Fruit fly (Drosophila melanogaster) whole organism, embryonic: ENCODE results near the gene nop5.

Experiments used
- C15 ChIP-seq: fragments of 200-800 bp; sonication (Bioruptor generic); IDR thresholded peaks from 3 replicates; pipeline ENCODE4 v1.3.6; 2022; ENCODE audit warnings: missing biosample characterization, missing genetic modification characterization
- CG10543 ChIP-seq: fragments of 200-800 bp; sonication (Bioruptor generic); optimal IDR thresholded peaks from 3 replicates; lab custom pipeline; 2017; ENCODE audit warnings: missing biosample characterization, mild to moderate bottlenecking, missing genetic modification characterization, moderate library complexity
- CG10565 ChIP-seq: fragments of 200-800 bp; sonication (Bioruptor generic); optimal IDR thresholded peaks from 3 replicates; lab custom pipeline; 2016; ENCODE audit warnings: missing biosample characterization, mild to moderate bottlenecking, missing genetic modification characterization
- CG12219 ChIP-seq: fragments of 200-800 bp; sonication (Bioruptor generic); optimal IDR thresholded peaks from 3 replicates; lab custom pipeline; 2018; ENCODE audit warnings: missing biosample characterization, mild to moderate bottlenecking, missing genetic modification characterization
- CG1792 ChIP-seq: fragments of 200-800 bp; sonication (Bioruptor generic); optimal IDR thresholded peaks from 2 replicates; lab custom pipeline; 2016; ENCODE audit warnings: missing biosample characterization, missing genetic modification characterization
- CG2120 ChIP-seq: fragments of 200-800 bp; sonication (Bioruptor generic); optimal IDR thresholded peaks from 3 replicates; lab custom pipeline; 2016; ENCODE audit warnings: missing biosample characterization, missing genetic modification characterization
- CG31388 ChIP-seq: fragments of 200-800 bp; sonication (Bioruptor generic); optimal IDR thresholded peaks from 2 replicates; lab custom pipeline; 2016; ENCODE audit warnings: missing biosample characterization, missing genetic modification characterization
- CG33213 ChIP-seq: fragments of 200-800 bp; sonication (Bioruptor generic); optimal IDR thresholded peaks from 3 replicates; lab custom pipeline; 2016; ENCODE audit warnings: missing biosample characterization, missing genetic modification characterization
- CG33557 ChIP-seq: fragments of 200-800 bp; sonication (Bioruptor generic); optimal IDR thresholded peaks from 2 replicates; lab custom pipeline; 2019; ENCODE audit warnings: missing biosample characterization, mild to moderate bottlenecking, missing genetic modification characterization, moderate library complexity
- CG3847 ChIP-seq: fragments of 200-800 bp; sonication (Bioruptor generic); IDR thresholded peaks from 2 replicates; pipeline ENCODE4 v1.3.6; 2022; ENCODE audit warnings: missing biosample characterization, missing genetic modification characterization
- CG3995 ChIP-seq: fragments of 200-800 bp; sonication (Bioruptor generic); optimal IDR thresholded peaks from 3 replicates; lab custom pipeline; 2016; ENCODE audit warnings: missing biosample characterization, missing genetic modification characterization
- CG42726 ChIP-seq: fragments of 200-800 bp; sonication (Bioruptor generic); IDR thresholded peaks from 2 replicates; pipeline ENCODE4 v1.3.6; 2022; ENCODE audit warnings: missing biosample characterization, missing genetic modification characterization; ENCODE audit not compliant: partially characterized antibody
- CG4328 ChIP-seq: fragments of 200-800 bp; sonication (Bioruptor generic); optimal IDR thresholded peaks from 3 replicates; lab custom pipeline; 2017; ENCODE audit warnings: missing biosample characterization, missing genetic modification reagents, missing genetic modification characterization
- CG4707 ChIP-seq: fragments of 200-800 bp; sonication (Bioruptor generic); optimal IDR thresholded peaks from 2 replicates; lab custom pipeline; 2018; ENCODE audit warnings: missing biosample characterization, mild to moderate bottlenecking, missing genetic modification characterization, moderate library complexity
- CG7987 ChIP-seq: fragments of 200-800 bp; sonication (Bioruptor generic); optimal IDR thresholded peaks from 2 replicates; lab custom pipeline; 2018; ENCODE audit warnings: missing biosample characterization, mild to moderate bottlenecking, missing genetic modification characterization, moderate library complexity
- CG9817 ChIP-seq: fragments of 200-800 bp; sonication (Bioruptor generic); optimal IDR thresholded peaks from 2 replicates; lab custom pipeline; 2018; ENCODE audit warnings: missing biosample characterization, mild to moderate bottlenecking, missing genetic modification characterization, moderate library complexity
- Camta ChIP-seq: fragments of 200-800 bp; sonication (Bioruptor generic); optimal IDR thresholded peaks from 2 replicates; lab custom pipeline; 2016; ENCODE audit warnings: missing biosample characterization, missing genetic modification characterization
- Dip3 ChIP-seq: fragments of 200-800 bp; sonication (Bioruptor generic); optimal IDR thresholded peaks from 3 replicates; lab custom pipeline; 2016; ENCODE audit warnings: missing biosample characterization, missing genetic modification characterization
- Doc3 ChIP-seq: fragments of 200-800 bp; sonication (Bioruptor generic); IDR thresholded peaks from 3 replicates; pipeline ENCODE4 v1.3.6; 2022; ENCODE audit warnings: missing biosample characterization, missing genetic modification characterization; ENCODE audit not compliant: partially characterized antibody
- Drgx ChIP-seq: fragments of 200-800 bp; sonication (Bioruptor generic); IDR thresholded peaks from 2 replicates; pipeline ENCODE4 v1.3.6; 2022; ENCODE audit warnings: missing biosample characterization, missing genetic modification characterization
- E2f1 ChIP-seq: fragments of 200-800 bp; sonication (Bioruptor generic); IDR thresholded peaks from 2 replicates; pipeline ENCODE4 v1.3.6; 2022; ENCODE audit warnings: missing biosample characterization, missing genetic modification characterization
- H15 ChIP-seq: fragments of 200-800 bp; sonication (Bioruptor generic); IDR thresholded peaks from 3 replicates; pipeline ENCODE4 v1.3.6; 2022; ENCODE audit warnings: missing biosample characterization, missing genetic modification characterization
- Hand ChIP-seq: fragments of 200-800 bp; sonication (Bioruptor generic); optimal IDR thresholded peaks from 2 replicates; lab custom pipeline; 2017; ENCODE audit warnings: mild to moderate bottlenecking, missing biosample characterization, missing genetic modification reagents, missing genetic modification characterization
- Kr ChIP-seq: fragments of 200-800 bp; sonication (Bioruptor generic); optimal IDR thresholded peaks from 2 replicates; lab custom pipeline; 2017; ENCODE audit warnings: missing biosample characterization, mild to moderate bottlenecking, missing genetic modification characterization
- Med ChIP-seq: fragments of 200-800 bp; sonication (Bioruptor generic); peaks from one replicate; lab custom pipeline; 2016; ENCODE audit warnings: missing biosample characterization, missing genetic modification characterization, mild to moderate bottlenecking, inconsistent platforms, moderate library complexity
- Optix ChIP-seq: fragments of 200-800 bp; sonication (Bioruptor generic); IDR thresholded peaks from 3 replicates; pipeline ENCODE4 v1.3.6; 2022; ENCODE audit warnings: missing biosample characterization, missing genetic modification characterization
- Xrp1 ChIP-seq: fragments of 200-800 bp; sonication (Bioruptor generic); IDR thresholded peaks from 2 replicates; pipeline ENCODE4 v1.3.6; 2022; ENCODE audit warnings: missing biosample characterization, missing genetic modification characterization
- YL-1 ChIP-seq: fragments of 200-800 bp; sonication (Bioruptor generic); optimal IDR thresholded peaks from 3 replicates; lab custom pipeline; 2017; ENCODE audit warnings: missing biosample characterization, mild to moderate bottlenecking, missing genetic modification characterization
- ac ChIP-seq: fragments of 200-800 bp; sonication (Bioruptor generic); optimal IDR thresholded peaks from 3 replicates; lab custom pipeline; 2017; ENCODE audit warnings: missing biosample characterization, mild to moderate bottlenecking, missing genetic modification characterization
- bigmax ChIP-seq: fragments of 200-800 bp; sonication (Bioruptor generic); optimal IDR thresholded peaks from 2 replicates; lab custom pipeline; 2018; ENCODE audit warnings: missing biosample characterization, mild to moderate bottlenecking, missing genetic modification characterization
- cas ChIP-seq: fragments of 200-800 bp; sonication (Bioruptor generic); IDR thresholded peaks from 2 replicates; pipeline ENCODE4 v1.3.6; 2022; ENCODE audit warnings: missing biosample characterization, missing genetic modification characterization
- croc ChIP-seq: fragments of 200-800 bp; sonication (Bioruptor generic); conservative IDR thresholded peaks from 3 replicates; pipeline ENCODE4 v1.3.6; 2022; ENCODE audit warnings: missing biosample characterization, missing genetic modification characterization
- crp ChIP-seq, 2 experiments: fragments of 200-800 bp; sonication (Bioruptor generic); optimal IDR thresholded peaks; 2 replicates in 1 of 2; 3 replicates in 1 of 2; lab custom pipeline; 2017; ENCODE audit warnings: missing biosample characterization in 2 of 2, missing genetic modification characterization in 2 of 2, mild to moderate bottlenecking in 1 of 2, moderate library complexity in 1 of 2
- ems ChIP-seq: fragments of 200-800 bp; sonication (Bioruptor generic); optimal IDR thresholded peaks from 3 replicates; lab custom pipeline; 2016; ENCODE audit warnings: missing biosample characterization, missing genetic modification characterization
- gcm ChIP-seq: fragments of 200-800 bp; sonication (Bioruptor generic); optimal IDR thresholded peaks from 2 replicates; lab custom pipeline; 2019; ENCODE audit warnings: missing biosample characterization, mild to moderate bottlenecking, missing genetic modification characterization, moderate library complexity
- hb ChIP-seq: fragments of 200-800 bp; sonication (Bioruptor generic); IDR thresholded peaks from 3 replicates; pipeline ENCODE4 v1.3.6; 2022; ENCODE audit warnings: missing biosample characterization, missing genetic modification characterization; ENCODE audit not compliant: partially characterized antibody
- jing ChIP-seq: fragments of 200-800 bp; sonication (Bioruptor generic); optimal IDR thresholded peaks from 2 replicates; lab custom pipeline; 2018; ENCODE audit warnings: missing biosample characterization, mild to moderate bottlenecking, missing genetic modification characterization
- klu ChIP-seq: fragments of 200-800 bp; sonication (Bioruptor generic); IDR thresholded peaks from 2 replicates; pipeline ENCODE4 v1.3.6; 2022; ENCODE audit warnings: missing biosample characterization, missing genetic modification characterization
- lov ChIP-seq, 2 experiments: fragments of 200-800 bp in 1 of 2; fragments of >200 bp in 1 of 2; sonication (Bioruptor generic) in 1 of 2; IDR thresholded peaks in 1 of 2; optimal IDR thresholded peaks in 1 of 2; 2 replicates in 1 of 2; 3 replicates in 1 of 2; pipeline versions ENCODE4 v1.3.6 to Lab custom; 2017 to 2022; ENCODE audit warnings: missing biosample characterization in 1 of 2, missing genetic modification characterization in 1 of 2
- nom ChIP-seq: fragments of 200-800 bp; sonication (Bioruptor generic); optimal IDR thresholded peaks from 2 replicates; lab custom pipeline; 2017; ENCODE audit warnings: missing biosample characterization, missing genetic modification characterization, mild to moderate bottlenecking, moderate library complexity, missing genetic modification reagents
- row ChIP-seq: fragments of 200-800 bp; sonication (Bioruptor generic); IDR thresholded peaks from 3 replicates; pipeline ENCODE4 v1.3.6; 2022; ENCODE audit warnings: missing biosample characterization, missing genetic modification characterization
- sens ChIP-seq: fragments of 200-800 bp; sonication (Bioruptor generic); peaks from one replicate; lab custom pipeline; 2016; ENCODE audit warnings: missing biosample characterization, missing genetic modification characterization
- sqz ChIP-seq: fragments of 200-800 bp; sonication (Bioruptor generic); optimal IDR thresholded peaks from 3 replicates; lab custom pipeline; 2018; ENCODE audit warnings: missing biosample characterization, mild to moderate bottlenecking, missing genetic modification characterization
- stc ChIP-seq: fragments of 200-800 bp; sonication (Bioruptor generic); IDR thresholded peaks from 2 replicates; pipeline ENCODE4 v1.3.6; 2022; ENCODE audit warnings: missing biosample characterization, missing genetic modification characterization
- trh ChIP-seq: fragments of 200-800 bp; sonication (Bioruptor generic); optimal IDR thresholded peaks from 2 replicates; lab custom pipeline; 2016; ENCODE audit warnings: missing biosample characterization, missing genetic modification characterization
- usp ChIP-seq: fragments of >200 bp; optimal IDR thresholded peaks from 2 replicates; lab custom pipeline; 2017; ENCODE audit warnings: missing biosample characterization, missing genetic modification characterization
- wdn ChIP-seq: fragments of 200-800 bp; sonication (Bioruptor generic); IDR thresholded peaks from 2 replicates; pipeline ENCODE4 v1.3.6; 2022; ENCODE audit warnings: missing biosample characterization, missing genetic modification characterization
- wek ChIP-seq: fragments of 200-800 bp; sonication (Bioruptor generic); optimal IDR thresholded peaks from 3 replicates; lab custom pipeline; 2018; ENCODE audit warnings: missing biosample characterization, mild to moderate bottlenecking, missing genetic modification characterization, moderate library complexity
- wor ChIP-seq: fragments of 200-800 bp; sonication (Bioruptor generic); IDR thresholded peaks from 2 replicates; pipeline ENCODE4 v1.3.6; 2022; ENCODE audit warnings: missing biosample characterization, missing genetic modification characterization
- zfh1 ChIP-seq: fragments of 200-800 bp; sonication (Bioruptor generic); IDR thresholded peaks from 3 replicates; pipeline ENCODE4 v1.3.6; 2022; ENCODE audit warnings: missing biosample characterization, missing genetic modification characterization

The nop5 gene

DNA sequence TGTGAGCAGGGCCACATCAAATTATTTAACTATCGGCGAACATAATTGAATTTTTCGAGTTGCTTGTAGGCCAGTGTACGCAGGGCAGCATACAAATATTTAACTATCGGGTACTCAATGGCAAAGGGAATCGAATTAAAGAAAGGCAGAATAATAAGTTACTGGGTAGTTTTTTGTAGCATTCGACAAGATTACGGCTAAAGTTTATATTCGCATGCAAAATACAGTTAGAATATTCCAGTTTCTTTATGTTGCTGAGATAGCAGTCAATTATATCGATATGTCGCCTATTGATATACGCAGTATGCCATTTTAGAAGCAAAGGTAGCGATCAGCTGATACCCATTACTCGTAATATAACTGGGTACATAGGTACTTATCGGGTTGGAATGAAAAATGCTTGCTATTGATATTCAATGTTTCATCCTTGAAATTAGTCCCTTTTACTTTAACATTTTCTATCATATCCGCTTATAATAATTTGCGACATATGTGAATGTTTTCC is 49.5 kb upstream of the nop5 start (continued):
- TF ChIP-seq CG12219 (GFP tag; lab: Kevin White, UChicago) = peak; percentile 18
- TF ChIP-seq row (GFP tag; lab: Robert Waterston, UW) = peak; percentile 83
- peak in 1 of 2 experiments; percentile 34 for TF ChIP-seq crp (GFP tag; optimal IDR thresholded peaks at IDR 0.05; lab: Kevin White, UChicago)
- TF ChIP-seq CG2120 = peak; percentile 75
- TF ChIP-seq Xrp1 (GFP tag; lab: Robert Waterston, UW) = peak; percentile 43; the same call in 1 of the 2 replicates
- no peak for TF ChIP-seq usp (GFP tag; lab: Kevin White, UChicago)
- peak; percentile 51; the same call in 1 of the 3 replicates for TF ChIP-seq zfh1
- no peak for TF ChIP-seq klu
- TF ChIP-seq Doc3 (GFP tag; lab: Robert Waterston, UW) = peak; percentile 91
- peak; percentile 92 for TF ChIP-seq sens (GFP tag; lab: Kevin White, UChicago)
- TF ChIP-seq CG4707 (GFP tag; lab: Kevin White, UChicago) = peak; percentile 16
- TF ChIP-seq cas (GFP tag; lab: Robert Waterston, UW) = no peak
- TF ChIP-seq E2f1 (GFP tag; lab: Robert Waterston, UW) = no peak
- TF ChIP-seq CG31388 (GFP tag; lab: Kevin White, UChicago) = no peak
- no peak for TF ChIP-seq trh (GFP tag; lab: Kevin White, UChicago)
- TF ChIP-seq YL-1 (GFP tag; lab: Kevin White, UChicago) = peak; percentile 22
- no peak for TF ChIP-seq nom (GFP tag; lab: Kevin White, UChicago)
- TF ChIP-seq H15 (GFP tag; lab: Robert Waterston, UW) = no peak
- no peak for TF ChIP-seq Kr (GFP tag; lab: Kevin White, UChicago)
- no peak for TF ChIP-seq Optix (GFP tag; lab: Robert Waterston, UW)
- no peak for TF ChIP-seq croc
- 0 out of 2 replicates have a peak, but pooled peaks have one; percentile 44 for TF ChIP-seq wdn (GFP tag; lab: Robert Waterston, UW)
- no peak for TF ChIP-seq stc (GFP tag; lab: Robert Waterston, UW)
- TF ChIP-seq wor = no peak
- TF ChIP-seq CG4328 (GFP tag; lab: Kevin White, UChicago) = no peak
- peak; percentile 34 for TF ChIP-seq gcm
- TF ChIP-seq ac = no peak
- TF ChIP-seq CG42726 (GFP tag; lab: Robert Waterston, UW) = peak; percentile 19; the same call in 1 of the 2 replicates
- TF ChIP-seq Med = peak; percentile 95
- TF ChIP-seq Hand (GFP tag; lab: Kevin White, UChicago) = no peak
- TF ChIP-seq jing (GFP tag; lab: Kevin White, UChicago) = no peak
- 0 out of 2 replicates have a peak, but pooled peaks have one; percentile 16 for TF ChIP-seq CG3847
- no peak for TF ChIP-seq CG7987 (GFP tag; lab: Kevin White, UChicago)
- no peak for TF ChIP-seq C15 (GFP tag; lab: Robert Waterston, UW)
- peak; percentile 26 for TF ChIP-seq wek (GFP tag; lab: Kevin White, UChicago)
- TF ChIP-seq CG9817 = no peak
- TF ChIP-seq Drgx (GFP tag; lab: Robert Waterston, UW) = peak; percentile 53; the same call in 1 of the 2 replicates
- TF ChIP-seq CG1792 (GFP tag; lab: Kevin White, UChicago) = peak; percentile 35
- TF ChIP-seq sqz (GFP tag; lab: Kevin White, UChicago) = no peak
- peak; percentile 9 for TF ChIP-seq bigmax (GFP tag; lab: Kevin White, UChicago)
- peak; percentile 35 for TF ChIP-seq ems
- peak; percentile 25; the same call in 2 of the 3 replicates for TF ChIP-seq hb (GFP tag; lab: Robert Waterston, UW)
- TF ChIP-seq CG3995 (GFP tag; lab: Kevin White, UChicago) = no peak
- peak; percentile 26 for TF ChIP-seq CG33213 (GFP tag; lab: Kevin White, UChicago)
- TF ChIP-seq CG10543 = no peak
- TF ChIP-seq CG33557 = no peak
- TF ChIP-seq Dip3 (GFP tag; lab: Kevin White, UChicago) = no peak
- no peak for TF ChIP-seq CG10565 (GFP tag; lab: Kevin White, UChicago)
- no peak for TF ChIP-seq lov (optimal IDR thresholded peaks at IDR 0.05; lab: Kevin White, UChicago)
- no peak for TF ChIP-seq lov (GFP tag; IDR thresholded peaks at IDR 0.05; lab: Robert Waterston, UW)
- peak; percentile 47 for TF ChIP-seq Camta (GFP tag; lab: Kevin White, UChicago)
